Fruit fly (Drosophila melanogaster) whole organism, prepupa: ENCODE measurements around the gene CG15890.

Experiments used
- CG10631 ChIP-seq: fragments of 200-800 bp; sonication (Bioruptor generic); optimal IDR thresholded peaks from 2 replicates; lab custom pipeline; 2016; ENCODE audit warnings: missing biosample characterization, missing genetic modification characterization
- CG11294 ChIP-seq: fragments of 200-800 bp; sonication (Bioruptor generic); IDR thresholded peaks from 2 replicates; pipeline ENCODE4 v1.3.6; 2022; ENCODE audit warnings: missing biosample characterization, missing genetic modification characterization
- CG11762 ChIP-seq: fragments of 200-800 bp; sonication (Bioruptor generic); optimal IDR thresholded peaks from 3 replicates; lab custom pipeline; 2016; ENCODE audit warnings: missing biosample characterization, missing genetic modification characterization; ENCODE audit not compliant: insufficient read depth
- CG11902 ChIP-seq: fragments of 200-800 bp; sonication (Bioruptor generic); optimal IDR thresholded peaks from 3 replicates; lab custom pipeline; 2016; ENCODE audit warnings: missing biosample characterization, missing genetic modification characterization
- CG15336 ChIP-seq: fragments of 200-800 bp; sonication (Bioruptor generic); IDR thresholded peaks from 2 replicates; pipeline ENCODE4 v1.3.6; 2022; ENCODE audit warnings: missing biosample characterization, missing genetic modification characterization
- CG16779 ChIP-seq: fragments of 200-800 bp; sonication (Bioruptor generic); optimal IDR thresholded peaks from 3 replicates; lab custom pipeline; 2017; ENCODE audit warnings: missing biosample characterization, mild to moderate bottlenecking, missing genetic modification characterization
- CG3032 ChIP-seq: fragments of 200-800 bp; optimal IDR thresholded peaks from 2 replicates; lab custom pipeline; 2019; ENCODE audit warnings: missing biosample characterization, mild to moderate bottlenecking, missing genetic modification characterization, moderate library complexity
- CG32006 ChIP-seq: fragments of 200-800 bp; sonication (Bioruptor generic); optimal IDR thresholded peaks from 3 replicates; lab custom pipeline; 2017; ENCODE audit warnings: missing biosample characterization, mild to moderate bottlenecking, missing genetic modification characterization
- CG3919 ChIP-seq: fragments of 200-800 bp; sonication (Bioruptor generic); optimal IDR thresholded peaks from 3 replicates; lab custom pipeline; 2016; ENCODE audit warnings: missing biosample characterization, missing genetic modification characterization
- CG4318 ChIP-seq: fragments of 200-800 bp; sonication (Bioruptor generic); optimal IDR thresholded peaks from 3 replicates; lab custom pipeline; 2017; ENCODE audit warnings: missing biosample characterization, mild to moderate bottlenecking, missing genetic modification characterization
- CG6163 ChIP-seq: fragments of 200-800 bp; sonication (Bioruptor generic); IDR thresholded peaks from 3 replicates; pipeline ENCODE4 v1.3.6; 2022; ENCODE audit warnings: missing biosample characterization, missing genetic modification characterization
- CG6276 ChIP-seq: fragments of 200-800 bp; sonication (Bioruptor generic); optimal IDR thresholded peaks from 2 replicates; lab custom pipeline; 2017; ENCODE audit warnings: missing biosample characterization, mild to moderate bottlenecking, missing genetic modification characterization
- CG6792 ChIP-seq: fragments of 200-800 bp; sonication (Bioruptor generic); optimal IDR thresholded peaks from 3 replicates; lab custom pipeline; 2016; ENCODE audit warnings: missing biosample characterization, missing genetic modification characterization
- CG6808 ChIP-seq: fragments of 200-800 bp; sonication (Bioruptor generic); optimal IDR thresholded peaks from 3 replicates; lab custom pipeline; 2017; ENCODE audit warnings: missing biosample characterization, missing genetic modification characterization, mild to moderate bottlenecking, moderate library complexity, missing genetic modification reagents
- CG7368 ChIP-seq: fragments of 200-800 bp; sonication (Bioruptor generic); optimal IDR thresholded peaks from 3 replicates; lab custom pipeline; 2016; ENCODE audit warnings: missing biosample characterization, missing genetic modification characterization
- CG8119 ChIP-seq: fragments of 200-800 bp; sonication (Bioruptor generic); IDR thresholded peaks from 3 replicates; pipeline ENCODE4 v1.3.6; 2022; ENCODE audit warnings: missing biosample characterization, missing genetic modification characterization
- CG8319 ChIP-seq: fragments of 200-800 bp; sonication (Bioruptor generic); optimal IDR thresholded peaks from 3 replicates; lab custom pipeline; 2016; ENCODE audit warnings: missing biosample characterization, missing genetic modification characterization
- CG8632 ChIP-seq: fragments of 200-800 bp; sonication (Bioruptor generic); optimal IDR thresholded peaks from 3 replicates; lab custom pipeline; 2016; ENCODE audit warnings: missing biosample characterization, missing genetic modification characterization
- CG9139 ChIP-seq: fragments of 200-800 bp; sonication (Bioruptor generic); optimal IDR thresholded peaks from 3 replicates; lab custom pipeline; 2017; ENCODE audit warnings: missing biosample characterization, mild to moderate bottlenecking, missing genetic modification characterization
- Eip75B ChIP-seq: fragments of 200-800 bp; sonication (Bioruptor generic); optimal IDR thresholded peaks from 3 replicates; lab custom pipeline; 2016; ENCODE audit warnings: missing biosample characterization, missing genetic modification characterization
- Eip78C ChIP-seq: fragments of 200-800 bp; sonication (Bioruptor generic); peaks from one replicate; lab custom pipeline; 2016; ENCODE audit warnings: missing biosample characterization, missing genetic modification characterization
- Eip93F ChIP-seq: fragments of 200-800 bp; sonication (Bioruptor generic); optimal IDR thresholded peaks from 2 replicates; lab custom pipeline; 2016; ENCODE audit warnings: missing biosample characterization, mild to moderate bottlenecking, missing genetic modification characterization
- Ets21C ChIP-seq: fragments of 200-800 bp; sonication (Bioruptor generic); optimal IDR thresholded peaks from 3 replicates; lab custom pipeline; 2016; ENCODE audit warnings: missing biosample characterization, missing genetic modification characterization
- Gug ChIP-seq: fragments of 200-800 bp; sonication (Bioruptor generic); IDR thresholded peaks from 2 replicates; pipeline ENCODE4 v1.3.6; 2022; ENCODE audit warnings: missing biosample characterization, missing genetic modification characterization
- Hr38 ChIP-seq: sonication (Bioruptor generic); optimal IDR thresholded peaks from 2 replicates; lab custom pipeline; 2016; ENCODE audit warnings: missing biosample characterization, missing genetic modification characterization
- Hr4 ChIP-seq: fragments of 200-800 bp; sonication (Bioruptor generic); optimal IDR thresholded peaks from 3 replicates; lab custom pipeline; 2016; ENCODE audit warnings: missing biosample characterization, missing genetic modification characterization
- Lpt ChIP-seq: fragments of 200-800 bp; sonication (Bioruptor generic); optimal IDR thresholded peaks from 3 replicates; lab custom pipeline; 2016; ENCODE audit warnings: missing biosample characterization, missing genetic modification characterization
- Met ChIP-seq: fragments of 200-800 bp; sonication (Bioruptor generic); optimal IDR thresholded peaks from 3 replicates; lab custom pipeline; 2016; ENCODE audit warnings: missing biosample characterization, missing genetic modification characterization
- OdsH ChIP-seq: fragments of 200-800 bp; sonication (Bioruptor generic); optimal IDR thresholded peaks from 3 replicates; lab custom pipeline; 2016; ENCODE audit warnings: missing biosample characterization, missing genetic modification characterization
- achi ChIP-seq: fragments of 200-800 bp; sonication (Bioruptor generic); optimal IDR thresholded peaks from 3 replicates; lab custom pipeline; 2016; ENCODE audit warnings: missing biosample characterization, missing genetic modification characterization
- acj6 ChIP-seq: fragments of 200-800 bp; sonication (Bioruptor generic); optimal IDR thresholded peaks from 3 replicates; lab custom pipeline; 2016; ENCODE audit warnings: missing biosample characterization, missing genetic modification characterization
- dac ChIP-seq: fragments of 200-800 bp; sonication (Bioruptor generic); optimal IDR thresholded peaks from 2 replicates; lab custom pipeline; 2017; ENCODE audit warnings: missing biosample characterization, mild to moderate bottlenecking, missing genetic modification characterization
- eg ChIP-seq: fragments of 200-800 bp; sonication (Bioruptor generic); IDR thresholded peaks from 3 replicates; pipeline ENCODE4 v1.3.6; 2022; ENCODE audit warnings: missing biosample characterization, missing genetic modification characterization
- esn ChIP-seq: fragments of 200-800 bp; sonication (Bioruptor generic); optimal IDR thresholded peaks from 2 replicates; lab custom pipeline; 2016; ENCODE audit warnings: missing biosample characterization, mild to moderate bottlenecking, missing genetic modification characterization, moderate library complexity
- lz ChIP-seq: fragments of 200-800 bp; sonication (Bioruptor generic); optimal IDR thresholded peaks from 3 replicates; lab custom pipeline; 2016; ENCODE audit warnings: missing biosample characterization, missing genetic modification characterization
- net ChIP-seq: fragments of 200-800 bp; sonication (Bioruptor generic); optimal IDR thresholded peaks from 3 replicates; lab custom pipeline; 2016; ENCODE audit warnings: missing biosample characterization, missing genetic modification characterization
- pdm3 ChIP-seq: fragments of 200-800 bp; sonication (Bioruptor generic); optimal IDR thresholded peaks from 3 replicates; lab custom pipeline; 2016; ENCODE audit warnings: missing biosample characterization, missing genetic modification characterization
- salr ChIP-seq, 2 experiments: fragments of 200-800 bp; sonication (Bioruptor generic); optimal IDR thresholded peaks; 3 replicates each; lab custom pipeline; 2016 to 2018; ENCODE audit warnings: missing biosample characterization in 2 of 2, missing genetic modification characterization in 2 of 2, mild to moderate bottlenecking in 1 of 2
- svp ChIP-seq: fragments of 200-800 bp; sonication (Bioruptor generic); peaks from one replicate; lab custom pipeline; 2016; ENCODE audit warnings: missing biosample characterization, missing genetic modification characterization
- topi ChIP-seq: fragments of 200-800 bp; sonication (Bioruptor generic); optimal IDR thresholded peaks from 3 replicates; lab custom pipeline; 2016; ENCODE audit warnings: missing biosample characterization, missing genetic modification characterization
- vri ChIP-seq: fragments of 200-800 bp; sonication (Bioruptor generic); optimal IDR thresholded peaks from 3 replicates; lab custom pipeline; 2016; ENCODE audit warnings: missing biosample characterization, mild to moderate bottlenecking, missing genetic modification characterization

The CG15890 gene

DNA sequence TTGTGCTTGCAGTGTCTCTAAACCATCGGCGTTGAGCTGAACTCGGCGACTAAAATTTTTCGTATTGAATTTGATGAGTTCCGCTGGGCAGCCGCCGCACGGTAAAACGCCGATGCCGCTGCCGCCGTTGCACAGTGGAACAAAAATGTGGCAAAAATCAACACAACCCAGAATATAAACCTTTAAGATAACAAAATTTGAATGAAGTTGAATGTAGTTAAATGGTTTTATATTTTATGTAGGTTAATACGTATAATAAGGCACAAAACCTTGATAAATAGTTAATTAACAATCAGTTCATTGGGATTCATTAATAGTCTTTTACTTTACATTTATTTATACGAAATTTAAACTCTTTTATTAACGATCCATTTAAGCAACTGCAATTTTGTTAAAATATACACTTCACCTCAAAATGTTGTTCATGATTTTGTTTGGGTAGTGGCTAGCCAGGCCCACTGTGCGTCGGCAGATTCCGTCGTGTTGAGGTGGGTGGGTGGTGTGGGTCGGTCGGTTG lies at the start of gene CG15890:
TSS of gene CG15890 (minus strand) at position 51 of the 517 bp plus-strand sequence.
- TF ChIP-seq net (GFP tag; lab: Kevin White, UChicago) (no peak), OdsH (GFP tag; lab: Kevin White, UChicago) (peak; percentile 18), CG9139 (no peak), CG3919 (GFP tag; lab: Kevin White, UChicago) (no peak), CG7368 (no peak), Ets21C (GFP tag; lab: Kevin White, UChicago) (no peak), Lpt (GFP tag; lab: Kevin White, UChicago) (no peak), Met (GFP tag; lab: Kevin White, UChicago) (peak; percentile 8), CG11902 (GFP tag; lab: Kevin White, UChicago) (no peak), CG8119 (GFP tag; lab: Robert Waterston, UW) (no peak), CG10631 (no peak), topi (peak; percentile 12), Eip78C (GFP tag; lab: Kevin White, UChicago) (peak; percentile 74), acj6 (GFP tag; lab: Kevin White, UChicago) (peak; percentile 0), eg (GFP tag; lab: Robert Waterston, UW) (no peak), CG8632 (GFP tag; lab: Kevin White, UChicago) (no peak), CG6163 (GFP tag; lab: Robert Waterston, UW) (no peak), CG6792 (GFP tag; lab: Kevin White, UChicago) (peak; percentile 19), Hr4 (GFP tag; lab: Kevin White, UChicago) (no peak), CG32006 (peak; percentile 47), lz (GFP tag; lab: Kevin White, UChicago) (no peak), svp (GFP tag; lab: Kevin White, UChicago) (peak; percentile 60), esn (GFP tag; lab: Kevin White, UChicago) (peak; percentile 30)

DNA sequence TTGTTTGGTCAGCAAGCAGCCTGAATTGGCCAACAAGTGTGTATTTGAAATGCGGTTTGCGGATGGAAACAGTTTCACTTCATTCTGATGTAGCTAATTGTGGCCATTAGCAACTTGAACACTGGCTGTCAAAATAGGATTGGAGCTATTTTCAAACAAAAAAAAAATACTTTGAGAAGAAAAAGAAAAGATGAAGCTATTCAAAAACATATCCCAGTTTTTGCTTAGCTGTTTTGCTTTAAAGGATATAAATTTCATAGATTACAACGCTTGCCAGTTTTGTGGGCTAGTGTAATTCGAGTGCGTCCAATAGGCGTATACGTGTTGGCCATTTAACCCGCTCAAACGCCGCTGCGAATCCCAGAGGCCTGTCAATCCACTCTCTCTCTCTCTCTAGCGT lies 46.7 kb upstream of the CG15890 start:
- TF ChIP-seq dac (GFP tag; lab: Kevin White, UChicago): peak; percentile 31
- TF ChIP-seq CG3032 (tag; lab: Kevin White, UChicago): no peak
- TF ChIP-seq Lpt (GFP tag; lab: Kevin White, UChicago): peak; percentile 37
- TF ChIP-seq CG6792 (GFP tag; lab: Kevin White, UChicago): no peak
- TF ChIP-seq Eip93F (GFP tag; lab: Kevin White, UChicago): no peak
- TF ChIP-seq CG6808 (GFP tag; lab: Kevin White, UChicago): no peak
- TF ChIP-seq CG11294: peak; percentile 45; the same call in 1 of the 2 replicates
- TF ChIP-seq OdsH (GFP tag; lab: Kevin White, UChicago): peak; percentile 30
- peak; percentile 52; the same call in 2 of the 3 replicates for TF ChIP-seq CG6163 (GFP tag; lab: Robert Waterston, UW)
- TF ChIP-seq Eip75B (GFP tag; lab: Kevin White, UChicago): no peak
- no peak for TF ChIP-seq Hr38
- TF ChIP-seq CG11762 (GFP tag; lab: Kevin White, UChicago): no peak
- no peak for TF ChIP-seq CG7368
- no peak for TF ChIP-seq lz (GFP tag; lab: Kevin White, UChicago)
- TF ChIP-seq Gug (GFP tag; lab: Robert Waterston, UW): peak; percentile 26; the same call in 1 of the 2 replicates
- peak; percentile 27 for TF ChIP-seq achi (GFP tag; lab: Kevin White, UChicago)
- no peak for TF ChIP-seq CG8632 (GFP tag; lab: Kevin White, UChicago)
- TF ChIP-seq net (GFP tag; lab: Kevin White, UChicago): peak; percentile 29
- TF ChIP-seq vri (GFP tag; lab: Kevin White, UChicago): no peak
- no peak for TF ChIP-seq CG9139
- TF ChIP-seq Ets21C (GFP tag; lab: Kevin White, UChicago): no peak
- TF ChIP-seq CG15336 (GFP tag; lab: Robert Waterston, UW): peak; percentile 89
- peak; percentile 45 for TF ChIP-seq pdm3 (GFP tag; lab: Kevin White, UChicago)
- peak; percentile 63 for TF ChIP-seq Hr4 (GFP tag; lab: Kevin White, UChicago)
- TF ChIP-seq esn (GFP tag; lab: Kevin White, UChicago): no peak
- no peak for TF ChIP-seq salr (GFP tag; optimal IDR thresholded peaks at IDR 0.05; lab: Kevin White, UChicago)
- no peak for TF ChIP-seq topi
- peak; percentile 73 for TF ChIP-seq CG32006
- peak; percentile 27 for TF ChIP-seq CG4318 (GFP tag; lab: Kevin White, UChicago)
- TF ChIP-seq acj6 (GFP tag; lab: Kevin White, UChicago): peak; percentile 7
- TF ChIP-seq CG8319 (GFP tag; lab: Kevin White, UChicago): no peak
- TF ChIP-seq CG8119 (GFP tag; lab: Robert Waterston, UW): peak; percentile 80
- TF ChIP-seq CG6276 (GFP tag; lab: Kevin White, UChicago): peak; percentile 73
- TF ChIP-seq CG16779 (tag; lab: Kevin White, UChicago): no peak
- peak; percentile 22 for TF ChIP-seq CG3919 (GFP tag; lab: Kevin White, UChicago)
- TF ChIP-seq CG10631: peak; percentile 11
- peak; percentile 76 for TF ChIP-seq eg (GFP tag; lab: Robert Waterston, UW)
